Worm (Caenorhabditis elegans) whole organism, L1 larva: Measurements from ENCODE around the gene irld-56.

Source experiments
- alr-1 ChIP-seq: fragments of 200-800 bp; sonication (Bioruptor generic); optimal IDR thresholded peaks from 2 replicates; lab custom pipeline; 2018; ENCODE audit warnings: borderline replicate concordance, mild to moderate bottlenecking, missing genetic modification characterization, missing compliant biosample characterization
- dpl-1 ChIP-seq, 3 experiments: fragments of 150-350 bp in 2 of 3; sonication (generic microtip) in 1 of 3; optimal IDR thresholded peaks; 2 replicates each; lab custom pipeline; 2014 to 2017; ENCODE audit warnings: missing biosample characterization in 3 of 3, missing genetic modification characterization in 3 of 3, missing genetic modification reagents in 3 of 3
- jun-1 ChIP-seq: fragments of 150-350 bp; optimal IDR thresholded peaks from 2 replicates; lab custom pipeline; 2014; ENCODE audit warnings: missing biosample characterization, missing genetic modification reagents, missing genetic modification characterization
- lin-35 ChIP-seq, 2 experiments: fragments of 150-350 bp; optimal IDR thresholded peaks; 2 replicates each; lab custom pipeline; 2014; ENCODE audit warnings: missing biosample characterization in 2 of 2, missing genetic modification characterization in 2 of 2, missing genetic modification reagents in 2 of 2
- lin-39 ChIP-seq: fragments of 150-350 bp; optimal IDR thresholded peaks from 2 replicates; lab custom pipeline; 2014; ENCODE audit warnings: missing biosample characterization, missing genetic modification reagents, missing genetic modification characterization
- lir-3 ChIP-seq: sonication (generic microtip); optimal IDR thresholded peaks from 2 replicates; lab custom pipeline; 2016; ENCODE audit warnings: mild to moderate bottlenecking, missing genetic modification characterization, moderate library complexity, missing compliant biosample characterization; ENCODE audit not compliant: poor library complexity
- lsy-2 ChIP-seq, 2 experiments: fragments of 150-350 bp; optimal IDR thresholded peaks; 2 replicates each; lab custom pipeline; 2014; ENCODE audit warnings: missing biosample characterization in 2 of 2, missing genetic modification characterization in 2 of 2
- nhr-11 ChIP-seq: fragments of 150-350 bp; optimal IDR thresholded peaks from 2 replicates; lab custom pipeline; 2014; ENCODE audit warnings: missing biosample characterization, missing genetic modification characterization
- nhr-237 ChIP-seq: fragments of 150-350 bp; optimal IDR thresholded peaks from 2 replicates; lab custom pipeline; 2014; ENCODE audit warnings: missing biosample characterization, missing genetic modification characterization
- unc-62 ChIP-seq: fragments of 150-350 bp; optimal IDR thresholded peaks from 2 replicates; lab custom pipeline; 2014; ENCODE audit warnings: missing biosample characterization, missing genetic modification reagents, missing genetic modification characterization
- unc-98 ChIP-seq: fragments of 200-800 bp; sonication (Bioruptor generic); IDR thresholded peaks from 2 replicates; pipeline ENCODE4 v1.3.6; 2022; ENCODE audit warnings: missing genetic modification characterization, missing compliant biosample characterization
- ztf-4 ChIP-seq: fragments of 150-350 bp; optimal IDR thresholded peaks from 2 replicates; lab custom pipeline; 2014; ENCODE audit warnings: missing biosample characterization, missing genetic modification characterization

- no peak for TF ChIP-seq lin-39
- TF ChIP-seq lsy-2 (tag; optimal IDR thresholded peaks at IDR 0.05; lab: Kevin White, UChicago) = no peak
- no peak for TF ChIP-seq alr-1 (tag; lab: Kevin White, UChicago)
- TF ChIP-seq nhr-11 = no peak
- TF ChIP-seq dpl-1 (GFP tag; optimal IDR thresholded peaks at IDR 0.05; lab: Kevin White, UChicago) = no peak
- no peak for TF ChIP-seq ztf-4 (tag; lab: Kevin White, UChicago)
- TF ChIP-seq lir-3 (tag; lab: Kevin White, UChicago) = no peak
- TF ChIP-seq unc-98 (GFP tag; lab: Robert Waterston, UW) = no peak
- TF ChIP-seq lin-35 (GFP tag; optimal IDR thresholded peaks at IDR 0.05; lab: Kevin White, UChicago) = no peak
- TF ChIP-seq nhr-237 (tag; lab: Kevin White, UChicago) = no peak
- TF ChIP-seq jun-1 (tag; lab: Kevin White, UChicago) = no peak
- no peak for TF ChIP-seq unc-62 (GFP tag; lab: Kevin White, UChicago)
Measured at ce11 chrIV:14033502-14033751, 13.6 kb upstream of the irld-56 start.
